Worm (Caenorhabditis elegans) whole organism, young adult: ENCODE data around the gene Y57E12AR.1.

Experiments
- B0261.1 ChIP-seq: sonication (generic microtip); optimal IDR thresholded peaks from 2 replicates; lab custom pipeline; 2016; ENCODE audit warnings: mild to moderate bottlenecking, missing genetic modification characterization, moderate library complexity, missing compliant biosample characterization
- D2030.7 ChIP-seq: fragments of 200-800 bp; sonication (Bioruptor generic); IDR thresholded peaks from 2 replicates; pipeline ENCODE4 v1.3.6; 2022; ENCODE audit warnings: missing genetic modification reagents, missing genetic modification characterization, missing compliant biosample characterization
- F37B4.10 ChIP-seq: fragments of 200-800 bp; sonication (Bioruptor generic); IDR thresholded peaks from 2 replicates; pipeline ENCODE4 v1.3.6; 2022; ENCODE audit warnings: missing genetic modification characterization, missing compliant biosample characterization
- F39B2.1 ChIP-seq: fragments of 200-800 bp; sonication (Bioruptor generic); IDR thresholded peaks from 2 replicates; pipeline ENCODE4 v1.3.6; 2022; ENCODE audit warnings: missing genetic modification reagents, missing genetic modification characterization, missing compliant biosample characterization
- F49E8.2 ChIP-seq: sonication (generic microtip); optimal IDR thresholded peaks from 3 replicates; lab custom pipeline; 2017; ENCODE audit warnings: missing genetic modification characterization, mild to moderate bottlenecking, missing compliant biosample characterization, antibody characterized with exemption, moderate library complexity; ENCODE audit not compliant: insufficient read depth
- F55B11.4 ChIP-seq: sonication (generic microtip); optimal IDR thresholded peaks from 2 replicates; lab custom pipeline; 2016; ENCODE audit warnings: missing compliant biosample characterization, missing genetic modification characterization, borderline replicate concordance; ENCODE audit not compliant: insufficient read depth
- K11D2.4 ChIP-seq: fragments of 200-800 bp; sonication (Bioruptor generic); IDR thresholded peaks from 2 replicates; pipeline ENCODE4 v1.3.6; 2022; ENCODE audit warnings: missing genetic modification reagents, missing genetic modification characterization, missing compliant biosample characterization
- Y53F4B.3 ChIP-seq: fragments of 200-800 bp; sonication (Bioruptor generic); IDR thresholded peaks from 2 replicates; pipeline ENCODE4 v1.3.6; 2022; ENCODE audit warnings: missing genetic modification reagents, missing genetic modification characterization, missing compliant biosample characterization
- Y53G8AR.9 ChIP-seq: fragments of 200-800 bp; sonication (Bioruptor generic); conservative IDR thresholded peaks from 2 replicates; pipeline ENCODE4 v1.3.6; 2022; ENCODE audit warnings: missing genetic modification reagents, missing genetic modification characterization, missing compliant biosample characterization
- Y79H2A.3 ChIP-seq: fragments of 200-800 bp; sonication (Bioruptor generic); conservative IDR thresholded peaks from 2 replicates; pipeline ENCODE4 v1.3.6; 2022; ENCODE audit warnings: missing genetic modification reagents, missing genetic modification characterization, missing compliant biosample characterization
- akir-1 ChIP-seq: fragments of 200-800 bp; sonication (Bioruptor generic); optimal IDR thresholded peaks from 2 replicates; lab custom pipeline; 2018; ENCODE audit warnings: mild to moderate bottlenecking, missing genetic modification characterization, moderate library complexity, missing compliant biosample characterization
- bed-2 ChIP-seq: fragments of 200-800 bp; sonication (Bioruptor generic); IDR thresholded peaks from 2 replicates; pipeline ENCODE4 v1.3.6; 2022; ENCODE audit warnings: missing genetic modification reagents, missing genetic modification characterization, missing compliant biosample characterization
- cebp-2 ChIP-seq: fragments of 200-800 bp; sonication (Bioruptor generic); IDR thresholded peaks from 2 replicates; pipeline ENCODE4 v1.3.6; 2022; ENCODE audit warnings: missing genetic modification characterization, missing compliant biosample characterization
- dpff-1 ChIP-seq: sonication (generic microtip); optimal IDR thresholded peaks from 2 replicates; lab custom pipeline; 2017; ENCODE audit warnings: mild to moderate bottlenecking, missing genetic modification characterization, missing compliant biosample characterization
- efl-1 ChIP-seq: fragments of 150-350 bp; optimal IDR thresholded peaks from 2 replicates; lab custom pipeline; 2014; ENCODE audit warnings: missing biosample characterization, missing genetic modification reagents, missing genetic modification characterization
- gei-17 ChIP-seq: fragments of 200-800 bp; sonication (Bioruptor generic); optimal IDR thresholded peaks from 2 replicates; lab custom pipeline; 2018; ENCODE audit warnings: mild to moderate bottlenecking, missing genetic modification characterization, missing compliant biosample characterization
- him-1 ChIP-seq: sonication (generic microtip); optimal IDR thresholded peaks from 2 replicates; lab custom pipeline; 2016; ENCODE audit warnings: missing genotype, missing genetic modification reagents, missing genetic modification characterization, missing compliant biosample characterization
- hlh-12 ChIP-seq: sonication (generic microtip); optimal IDR thresholded peaks from 2 replicates; lab custom pipeline; 2016; ENCODE audit warnings: missing genetic modification characterization, missing compliant biosample characterization
- hmg-1.2 ChIP-seq: fragments of 200-800 bp; sonication (Bioruptor generic); IDR thresholded peaks from 2 replicates; pipeline ENCODE4 v1.3.6; 2022; ENCODE audit warnings: missing genetic modification reagents, missing genetic modification characterization, missing compliant biosample characterization
- hmg-20 ChIP-seq: fragments of 200-800 bp; sonication (Bioruptor generic); IDR thresholded peaks from 2 replicates; pipeline ENCODE4 v1.3.6; 2022; ENCODE audit warnings: missing genetic modification reagents, missing genetic modification characterization, missing compliant biosample characterization
- hrde-1 ChIP-seq: sonication (generic microtip); optimal IDR thresholded peaks from 2 replicates; lab custom pipeline; 2016; ENCODE audit warnings: missing genetic modification characterization, mild to moderate bottlenecking, missing compliant biosample characterization, moderate library complexity, missing genotype, missing genetic modification reagents, borderline replicate concordance
- let-607 ChIP-seq, 2 experiments: fragments of 200-800 bp in 1 of 2; sonication (Bioruptor generic) in 1 of 2; sonication (generic microtip) in 1 of 2; optimal IDR thresholded peaks; 2 replicates each; lab custom pipeline; 2016 to 2018; ENCODE audit warnings: mild to moderate bottlenecking in 2 of 2, missing compliant biosample characterization in 2 of 2, missing genetic modification characterization in 2 of 2, moderate library complexity in 2 of 2, missing genotype in 1 of 2
- lsy-27 ChIP-seq: sonication (generic microtip); optimal IDR thresholded peaks from 2 replicates; lab custom pipeline; 2017; ENCODE audit warnings: missing genetic modification characterization, mild to moderate bottlenecking, missing compliant biosample characterization, antibody characterized with exemption, missing genotype, borderline replicate concordance; ENCODE audit not compliant: insufficient read depth
- madf-3 ChIP-seq: fragments of 200-800 bp; sonication (Bioruptor generic); IDR thresholded peaks from 2 replicates; pipeline ENCODE4 v1.3.6; 2022; ENCODE audit warnings: missing genetic modification reagents, missing genetic modification characterization, missing compliant biosample characterization
- madf-8 ChIP-seq: fragments of 200-800 bp; sonication (Bioruptor generic); conservative IDR thresholded peaks from 2 replicates; pipeline ENCODE4 v1.3.6; 2022; ENCODE audit warnings: missing genetic modification reagents, missing genetic modification characterization, missing compliant biosample characterization
- mel-28 ChIP-seq: sonication (generic microtip); optimal IDR thresholded peaks from 2 replicates; lab custom pipeline; 2016; ENCODE audit warnings: borderline replicate concordance, mild to moderate bottlenecking, missing genetic modification characterization, missing compliant biosample characterization
- nhr-80 ChIP-seq: sonication (generic microtip); optimal IDR thresholded peaks from 2 replicates; lab custom pipeline; 2016; ENCODE audit warnings: missing genetic modification characterization, missing compliant biosample characterization
- nhr-90 ChIP-seq: sonication (generic microtip); optimal IDR thresholded peaks from 2 replicates; lab custom pipeline; 2016; ENCODE audit warnings: missing genotype, mild to moderate bottlenecking, missing genetic modification characterization, missing compliant biosample characterization
- pbrm-1 ChIP-seq: fragments of 200-800 bp; sonication (Bioruptor generic); IDR thresholded peaks from 2 replicates; pipeline ENCODE4 v1.3.6; 2022; ENCODE audit warnings: missing genetic modification reagents, missing genetic modification characterization, missing compliant biosample characterization
- rcor-1 ChIP-seq: fragments of 200-800 bp; sonication (Bioruptor generic); IDR thresholded peaks from 2 replicates; pipeline ENCODE4 v1.3.6; 2022; ENCODE audit warnings: missing genetic modification reagents, missing genetic modification characterization, missing compliant biosample characterization
- sdz-38 ChIP-seq: sonication (generic microtip); optimal IDR thresholded peaks from 2 replicates; lab custom pipeline; 2016; ENCODE audit warnings: missing genotype, missing genetic modification characterization, missing compliant biosample characterization
- snpc-1.1 ChIP-seq: sonication (generic microtip); optimal IDR thresholded peaks from 2 replicates; lab custom pipeline; 2017; ENCODE audit warnings: missing genetic modification characterization, mild to moderate bottlenecking, missing compliant biosample characterization, antibody characterized with exemption, moderate library complexity, missing genotype, missing genetic modification reagents; ENCODE audit not compliant: insufficient read depth
- snpc-1.3 ChIP-seq: sonication (generic microtip); optimal IDR thresholded peaks from 2 replicates; lab custom pipeline; 2017; ENCODE audit warnings: missing genetic modification characterization, mild to moderate bottlenecking, missing compliant biosample characterization, antibody characterized with exemption, moderate library complexity, missing genotype, missing genetic modification reagents; ENCODE audit not compliant: insufficient read depth
- snpc-4 ChIP-seq, 5 experiments: fragments of 150-350 bp in 1 of 5; sonication (generic microtip) in 4 of 5; optimal IDR thresholded peaks; 2 replicates each; lab custom pipeline; 2014 to 2018; ENCODE audit warnings: missing genetic modification characterization in 5 of 5, missing biosample characterization in 3 of 5, antibody characterized with exemption in 2 of 5, mild to moderate bottlenecking in 2 of 5, missing compliant biosample characterization in 2 of 5, missing genotype in 2 of 5, moderate library complexity in 2 of 5, missing genetic modification reagents in 1 of 5
- sptf-2 ChIP-seq: fragments of 200-800 bp; sonication (Bioruptor generic); optimal IDR thresholded peaks from 2 replicates; lab custom pipeline; 2018; ENCODE audit warnings: mild to moderate bottlenecking, missing genetic modification characterization, missing compliant biosample characterization
- ztf-3 ChIP-seq: fragments of 200-800 bp; sonication (Bioruptor generic); optimal IDR thresholded peaks from 2 replicates; lab custom pipeline; 2018; ENCODE audit warnings: mild to moderate bottlenecking, missing genetic modification characterization, missing compliant biosample characterization

Gene Y57E12AR.1

DNA sequence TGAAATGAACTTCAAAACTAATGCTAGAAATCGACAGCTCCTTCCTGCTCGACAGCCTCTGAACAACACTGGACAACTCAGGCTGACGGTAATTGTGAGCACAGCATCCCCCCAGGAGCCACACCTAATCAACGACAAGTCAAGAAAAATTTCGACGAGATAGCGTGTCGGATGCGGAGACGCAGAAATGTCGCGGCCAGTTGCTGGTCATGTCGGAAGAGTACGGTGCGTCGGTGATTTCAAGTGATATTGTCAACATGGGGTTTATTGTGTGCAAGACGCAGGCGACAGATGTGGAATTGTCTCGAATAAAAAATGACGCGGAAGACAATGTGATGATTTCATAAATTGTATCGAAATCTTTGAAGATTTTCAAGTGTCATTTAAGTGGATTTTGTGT lies 28.7 kb downstream of the Y57E12AR.1 start, which contains the start of gene twk-11:
twk-11 (minus strand) TSS at position 101 of the 400 bp plus-strand sequence.
- TF ChIP-seq Y53F4B.3 (GFP tag; lab: Robert Waterston, UW) (no peak), cebp-2 (GFP tag; lab: Robert Waterston, UW) (no peak), snpc-1.1 (tag; lab: Kevin White, UChicago) (no peak), F37B4.10 (GFP tag; lab: Robert Waterston, UW) (no peak)

DNA sequence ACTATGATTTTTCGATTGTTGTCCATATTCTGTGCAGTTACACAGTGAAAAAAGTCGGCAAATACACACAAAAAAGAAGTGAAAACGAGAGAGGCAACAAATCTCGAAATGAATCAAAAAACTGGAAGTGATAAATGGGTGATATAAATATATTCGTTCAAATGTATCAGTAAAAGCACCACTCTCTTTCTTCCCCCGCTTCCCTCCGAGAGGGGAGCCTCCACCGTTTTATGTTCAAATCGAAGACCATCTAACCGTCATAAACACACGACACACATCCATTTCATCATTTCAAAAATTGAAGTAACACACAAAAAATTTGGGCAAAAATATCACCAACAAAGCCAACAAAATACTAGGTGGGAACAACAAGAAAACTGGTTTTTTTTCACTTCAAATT lies 38.1 kb downstream of the Y57E12AR.1 start, which contains the start of gene F20A1.6:
F20A1.6 (minus strand) TSS at position 101 of the 400 bp plus-strand sequence.
- TF ChIP-seq sptf-2 (GFP tag; lab: Kevin White, UChicago) (no peak), sdz-38 (tag; lab: Kevin White, UChicago) (no peak), F49E8.2 (tag; lab: Kevin White, UChicago) (no peak), snpc-1.3 (no peak), efl-1 (GFP tag; lab: Kevin White, UChicago) (no peak), D2030.7 (GFP tag; lab: Robert Waterston, UW) (no peak), dpff-1 (tag; lab: Kevin White, UChicago) (no peak), madf-3 (GFP tag; lab: Robert Waterston, UW) (no peak), gei-17 (GFP tag; lab: Kevin White, UChicago) (no peak), snpc-4 (GFP tag; optimal IDR thresholded peaks at IDR 0.05; lab: Kevin White, UChicago) (no peak), snpc-4 (tag; optimal IDR thresholded peaks at IDR 0.05; lab: Kevin White, UChicago) (no peak), hmg-20 (no peak), Y79H2A.3 (GFP tag; lab: Robert Waterston, UW) (no peak), Y53F4B.3 (GFP tag; lab: Robert Waterston, UW) (no peak), bed-2 (no peak), hrde-1 (tag; lab: Kevin White, UChicago) (no peak), lsy-27 (tag; lab: Kevin White, UChicago) (no peak), hlh-12 (no peak), B0261.1 (tag; lab: Kevin White, UChicago) (no peak)

- TF ChIP-seq D2030.7 (GFP tag; lab: Robert Waterston, UW) (no peak), K11D2.4 (GFP tag; lab: Robert Waterston, UW) (no peak), Y53F4B.3 (GFP tag; lab: Robert Waterston, UW) (no peak), akir-1 (GFP tag; lab: Kevin White, UChicago) (no peak), nhr-90 (no peak), nhr-80 (tag; lab: Kevin White, UChicago) (no peak), him-1 (no peak), snpc-1.3 (no peak), F55B11.4 (tag; lab: Kevin White, UChicago) (no peak), Y53G8AR.9 (no peak), pbrm-1 (GFP tag; lab: Robert Waterston, UW) (no peak), madf-8 (GFP tag; lab: Robert Waterston, UW) (no peak), F39B2.1 (no peak), ztf-3 (GFP tag; lab: Kevin White, UChicago) (no peak), hmg-1.2 (no peak), let-607 (tag; optimal IDR thresholded peaks at IDR 0.05; lab: Kevin White, UChicago) (no peak), sptf-2 (GFP tag; lab: Kevin White, UChicago) (no peak), rcor-1 (GFP tag; lab: Robert Waterston, UW) (no peak), mel-28 (no peak)
Measured at ce11 chrV:7022981-7023380, 42.1 kb downstream of the Y57E12AR.1 start.
